Worm (Caenorhabditis elegans) whole organism, L1 larva: Measurements from ENCODE around the gene spat-1.

Source experiments
- C34B4.2 ChIP-seq: sonication (generic microtip); optimal IDR thresholded peaks from 2 replicates; lab custom pipeline; 2017; ENCODE audit warnings: mild to moderate bottlenecking, missing genetic modification characterization, missing compliant biosample characterization
- aly-2 ChIP-seq: fragments of 150-350 bp; optimal IDR thresholded peaks from 2 replicates; lab custom pipeline; 2014; ENCODE audit warnings: missing biosample characterization, missing genetic modification characterization
- blmp-1 ChIP-seq: fragments of 150-350 bp; optimal IDR thresholded peaks from 2 replicates; lab custom pipeline; 2014; ENCODE audit warnings: missing biosample characterization, missing genetic modification characterization
- ceh-8 ChIP-seq: fragments of 200-800 bp; sonication (Bioruptor generic); optimal IDR thresholded peaks from 2 replicates; lab custom pipeline; 2018; ENCODE audit warnings: mild to moderate bottlenecking, missing genetic modification characterization, moderate library complexity, missing compliant biosample characterization
- ces-1 ChIP-seq: fragments of 150-350 bp; optimal IDR thresholded peaks from 2 replicates; lab custom pipeline; 2014; ENCODE audit warnings: missing biosample characterization, missing genetic modification reagents, missing genetic modification characterization
- dsc-1 ChIP-seq: sonication (generic microtip); optimal IDR thresholded peaks from 2 replicates; lab custom pipeline; 2016; ENCODE audit warnings: mild to moderate bottlenecking, missing genetic modification characterization, missing compliant biosample characterization
- elt-2 ChIP-seq: sonication (generic microtip); optimal IDR thresholded peaks from 2 replicates; lab custom pipeline; 2016; ENCODE audit warnings: missing genetic modification characterization, mild to moderate bottlenecking, inconsistent platforms, missing compliant biosample characterization, missing genetic modification reagents
- elt-3 ChIP-seq, 6 experiments: fragments of 150-350 bp in 1 of 6; sonication (generic microtip); optimal IDR thresholded peaks; 2 replicates each; lab custom pipeline; 2017 to 2018; ENCODE audit warnings: missing biosample characterization in 6 of 6, missing genetic modification characterization in 6 of 6, inconsistent platforms in 1 of 6
- ets-5 ChIP-seq: fragments of 200-800 bp; sonication (Bioruptor generic); IDR thresholded peaks from 2 replicates; pipeline ENCODE4 v1.3.6; 2022; ENCODE audit warnings: missing genetic modification characterization, missing compliant biosample characterization
- fkh-10 ChIP-seq: sonication (generic microtip); optimal IDR thresholded peaks from 2 replicates; lab custom pipeline; 2017; ENCODE audit warnings: missing biosample characterization, missing genetic modification reagents, missing genetic modification characterization
- fkh-4 ChIP-seq: sonication (generic microtip); optimal IDR thresholded peaks from 2 replicates; lab custom pipeline; 2016; ENCODE audit warnings: missing compliant biosample characterization, missing genetic modification characterization, borderline replicate concordance
- grh-1 ChIP-seq: fragments of 200-800 bp; sonication (Bioruptor generic); IDR thresholded peaks from 2 replicates; pipeline ENCODE4 v1.3.6; 2022; ENCODE audit warnings: missing genetic modification reagents, missing genetic modification characterization, missing compliant biosample characterization
- hlh-17 ChIP-seq: fragments of 200-800 bp; sonication (Bioruptor generic); optimal IDR thresholded peaks from 2 replicates; lab custom pipeline; 2018; ENCODE audit warnings: missing genetic modification characterization, mild to moderate bottlenecking, missing compliant biosample characterization, moderate library complexity, borderline replicate concordance
- hlh-4 ChIP-seq: sonication (generic microtip); optimal IDR thresholded peaks from 2 replicates; lab custom pipeline; 2016; ENCODE audit warnings: mild to moderate bottlenecking, missing genetic modification characterization, missing compliant biosample characterization
- hpl-2 ChIP-seq: fragments of 150-350 bp; optimal IDR thresholded peaks from 2 replicates; lab custom pipeline; 2014; ENCODE audit warnings: missing biosample characterization, missing genetic modification reagents, missing genetic modification characterization
- irx-1 ChIP-seq: sonication (generic microtip); optimal IDR thresholded peaks from 2 replicates; lab custom pipeline; 2016; ENCODE audit warnings: missing genetic modification characterization, missing compliant biosample characterization
- lin-13 ChIP-seq: fragments of 150-350 bp; optimal IDR thresholded peaks from 2 replicates; lab custom pipeline; 2014; ENCODE audit warnings: missing biosample characterization, missing genetic modification reagents, missing genetic modification characterization
- lin-14 ChIP-seq: fragments of 200-800 bp; sonication (Bioruptor generic); optimal IDR thresholded peaks from 2 replicates; lab custom pipeline; 2018; ENCODE audit warnings: mild to moderate bottlenecking, missing genetic modification characterization, moderate library complexity, missing compliant biosample characterization
- lin-15B ChIP-seq: fragments of 150-350 bp; sonication (generic microtip); optimal IDR thresholded peaks from 3 replicates; lab custom pipeline; 2014; ENCODE audit warnings: missing biosample characterization, missing genetic modification characterization
- lin-39 ChIP-seq: fragments of 150-350 bp; optimal IDR thresholded peaks from 2 replicates; lab custom pipeline; 2014; ENCODE audit warnings: missing biosample characterization, missing genetic modification reagents, missing genetic modification characterization
- mdl-1 ChIP-seq, 2 experiments: fragments of 150-350 bp; optimal IDR thresholded peaks; 2 replicates each; lab custom pipeline; 2014 to 2017; ENCODE audit warnings: missing biosample characterization in 2 of 2, missing genetic modification characterization in 2 of 2, inconsistent platforms in 1 of 2
- mef-2 ChIP-seq: fragments of 150-350 bp; optimal IDR thresholded peaks from 2 replicates; lab custom pipeline; 2014; ENCODE audit warnings: missing biosample characterization, missing genetic modification characterization
- mep-1 ChIP-seq: fragments of 150-350 bp; optimal IDR thresholded peaks from 2 replicates; lab custom pipeline; 2014; ENCODE audit warnings: missing biosample characterization, missing genetic modification characterization
- nhr-19 ChIP-seq: fragments of 200-800 bp; sonication (Bioruptor generic); conservative IDR thresholded peaks from 2 replicates; pipeline ENCODE4 v1.3.6; 2022; ENCODE audit warnings: missing genetic modification characterization, missing compliant biosample characterization
- nhr-20 ChIP-seq: sonication (generic microtip); optimal IDR thresholded peaks from 2 replicates; lab custom pipeline; 2016; ENCODE audit warnings: mild to moderate bottlenecking, missing genetic modification characterization, missing compliant biosample characterization
- nhr-237 ChIP-seq: fragments of 150-350 bp; optimal IDR thresholded peaks from 2 replicates; lab custom pipeline; 2014; ENCODE audit warnings: missing biosample characterization, missing genetic modification characterization
- nhr-47 ChIP-seq: sonication (generic microtip); optimal IDR thresholded peaks from 2 replicates; lab custom pipeline; 2016; ENCODE audit warnings: mild to moderate bottlenecking, missing genetic modification characterization, moderate library complexity, missing compliant biosample characterization
- nhr-71 ChIP-seq: sonication (generic microtip); optimal IDR thresholded peaks from 2 replicates; lab custom pipeline; 2016; ENCODE audit warnings: mild to moderate bottlenecking, missing genetic modification characterization, moderate library complexity, missing compliant biosample characterization
- nhr-84 ChIP-seq: sonication (generic microtip); optimal IDR thresholded peaks from 2 replicates; lab custom pipeline; 2017; ENCODE audit warnings: missing biosample characterization, missing genetic modification characterization
- nhr-85 ChIP-seq: sonication (generic microtip); peaks from one replicate; lab custom pipeline; 2016; ENCODE audit warnings: missing genetic modification characterization, inconsistent platforms, missing compliant biosample characterization
- pax-3 ChIP-seq: fragments of 200-800 bp; sonication (Bioruptor generic); optimal IDR thresholded peaks from 2 replicates; lab custom pipeline; 2018; ENCODE audit warnings: mild to moderate bottlenecking, missing genetic modification characterization, moderate library complexity, missing compliant biosample characterization
- pqm-1 ChIP-seq: sonication (generic microtip); optimal IDR thresholded peaks from 3 replicates; lab custom pipeline; 2017; ENCODE audit warnings: missing biosample characterization, missing genetic modification characterization
- skn-1 ChIP-seq: fragments of 150-350 bp; optimal IDR thresholded peaks from 2 replicates; lab custom pipeline; 2014; ENCODE audit warnings: missing biosample characterization, missing genetic modification characterization
- snu-23 ChIP-seq: sonication (generic microtip); optimal IDR thresholded peaks from 2 replicates; lab custom pipeline; 2016; ENCODE audit warnings: missing genetic modification characterization, missing compliant biosample characterization
- sox-4 ChIP-seq: sonication (generic microtip); optimal IDR thresholded peaks from 2 replicates; lab custom pipeline; 2016; ENCODE audit warnings: missing genetic modification characterization, missing compliant biosample characterization
- sptf-1 ChIP-seq: fragments of 150-350 bp; optimal IDR thresholded peaks from 2 replicates; lab custom pipeline; 2014; ENCODE audit warnings: missing biosample characterization, missing genetic modification characterization
- sup-37 ChIP-seq: fragments of 200-800 bp; sonication (Bioruptor generic); optimal IDR thresholded peaks from 2 replicates; lab custom pipeline; 2018; ENCODE audit warnings: mild to moderate bottlenecking, missing genetic modification characterization, missing compliant biosample characterization
- swsn-7 ChIP-seq: sonication (generic microtip); optimal IDR thresholded peaks from 2 replicates; lab custom pipeline; 2016; ENCODE audit warnings: missing genetic modification characterization, missing compliant biosample characterization
- tbx-2 ChIP-seq: sonication (generic microtip); optimal IDR thresholded peaks from 2 replicates; lab custom pipeline; 2016; ENCODE audit warnings: missing genetic modification characterization, missing compliant biosample characterization
- unc-86 ChIP-seq: sonication (generic microtip); optimal IDR thresholded peaks from 2 replicates; lab custom pipeline; 2016; ENCODE audit warnings: missing genetic modification characterization, missing compliant biosample characterization
- xbp-1 ChIP-seq: sonication (generic microtip); optimal IDR thresholded peaks from 2 replicates; lab custom pipeline; 2016; ENCODE audit warnings: missing genetic modification characterization, missing compliant biosample characterization
- zag-1 ChIP-seq: fragments of 150-350 bp; optimal IDR thresholded peaks from 2 replicates; lab custom pipeline; 2014; ENCODE audit warnings: missing biosample characterization, missing genetic modification characterization
- zip-4 ChIP-seq: fragments of 200-800 bp; sonication (Bioruptor generic); optimal IDR thresholded peaks from 2 replicates; lab custom pipeline; 2018; ENCODE audit warnings: mild to moderate bottlenecking, missing genetic modification characterization, moderate library complexity, missing compliant biosample characterization
- ztf-11 ChIP-seq, 2 experiments: sonication (generic microtip); optimal IDR thresholded peaks; 2 replicates each; lab custom pipeline; 2016 to 2017; ENCODE audit warnings: missing genetic modification characterization in 2 of 2, missing biosample characterization in 1 of 2, missing compliant biosample characterization in 1 of 2
- ztf-4 ChIP-seq: fragments of 150-350 bp; optimal IDR thresholded peaks from 2 replicates; lab custom pipeline; 2014; ENCODE audit warnings: missing biosample characterization, missing genetic modification characterization

Gene spat-1

ce11 chrII:14492592-14493196 is 35.9 kb upstream of the spat-1 start:
- no peak for TF ChIP-seq nhr-85 (tag; lab: Kevin White, UChicago)
- TF ChIP-seq fkh-4 (tag; lab: Kevin White, UChicago) = no peak
- no peak for TF ChIP-seq grh-1 (GFP tag; lab: Robert Waterston, UW)
- TF ChIP-seq tbx-2 (tag; lab: Kevin White, UChicago) = no peak
- TF ChIP-seq mef-2 (tag; lab: Kevin White, UChicago) = no peak
- TF ChIP-seq lin-13 (GFP tag; lab: Kevin White, UChicago) = no peak
- no peak for TF ChIP-seq nhr-47 (tag; lab: Kevin White, UChicago)
- no peak for TF ChIP-seq hpl-2 (GFP tag; lab: Kevin White, UChicago)
- no peak for TF ChIP-seq hlh-17
- TF ChIP-seq hlh-4 (tag; lab: Kevin White, UChicago) = no peak
- no peak for TF ChIP-seq nhr-84 (tag; lab: Kevin White, UChicago)
- no peak for TF ChIP-seq irx-1 (tag; lab: Kevin White, UChicago)
- TF ChIP-seq ces-1 (GFP tag; lab: Kevin White, UChicago) = no peak
- TF ChIP-seq ceh-8 (GFP tag; lab: Kevin White, UChicago) = no peak
- no peak for TF ChIP-seq C34B4.2 (tag; lab: Kevin White, UChicago)
- no peak for TF ChIP-seq nhr-19 (GFP tag; lab: Robert Waterston, UW)

ce11 chrII:14494014-14494413 is 34.5 kb upstream of the spat-1 start:
- no peak for TF ChIP-seq sptf-1 (tag; lab: Kevin White, UChicago)
- TF ChIP-seq nhr-71 (tag; lab: Kevin White, UChicago) = no peak
- TF ChIP-seq xbp-1 (tag; lab: Kevin White, UChicago) = no peak
- TF ChIP-seq mdl-1 (tag; optimal IDR thresholded peaks at IDR 0.05; lab: Kevin White, UChicago) = no peak
- no peak for TF ChIP-seq lin-39 (tag; lab: Kevin White, UChicago)
- TF ChIP-seq, all 84 proteins: peak for 0

- TF ChIP-seq irx-1 (tag; lab: Kevin White, UChicago) (no peak), unc-86 (no peak)
These were observed 34.3 kb upstream of the spat-1 start, which contains the start of gene cysl-2 for ce11 chrII:14494414-14494463. TSS of gene cysl-2 (minus strand) at chrII:14494451.

DNA sequence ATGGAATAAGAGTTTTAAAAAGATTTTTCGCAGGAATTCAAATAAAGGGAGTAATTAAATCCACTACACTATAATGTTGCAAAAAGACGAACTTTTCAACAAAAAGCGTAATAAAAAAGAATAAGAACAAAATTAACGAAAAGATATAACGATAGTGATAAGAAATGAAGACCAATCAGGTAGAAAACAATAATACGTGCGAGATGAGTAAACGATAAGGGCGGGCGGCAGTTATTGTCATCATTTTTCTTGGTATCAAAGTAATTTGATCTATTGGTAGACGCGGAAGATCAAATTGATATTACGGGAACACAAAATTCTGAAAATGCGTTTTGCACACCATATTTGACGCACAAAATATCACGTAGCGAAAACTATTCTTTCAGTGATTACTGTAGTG is 34.1 kb upstream of the spat-1 start:
- no peak for TF ChIP-seq ceh-8 (GFP tag; lab: Kevin White, UChicago)
- no peak for TF ChIP-seq fkh-10 (GFP tag; lab: Kevin White, UChicago)
- no peak for TF ChIP-seq swsn-7 (tag; lab: Kevin White, UChicago)
- TF ChIP-seq grh-1 (GFP tag; lab: Robert Waterston, UW) = no peak
- TF ChIP-seq fkh-4 (tag; lab: Kevin White, UChicago) = no peak
- no peak for TF ChIP-seq hpl-2 (GFP tag; lab: Kevin White, UChicago)
- TF ChIP-seq ets-5 (GFP tag; lab: Robert Waterston, UW) = no peak
- peak in 1 of 6 experiments; percentile 2 for TF ChIP-seq elt-3 (tag; optimal IDR thresholded peaks at IDR 0.05; lab: Kevin White, UChicago)
- TF ChIP-seq pax-3 = no peak
- TF ChIP-seq hlh-4 (tag; lab: Kevin White, UChicago) = no peak
- TF ChIP-seq sox-4 = no peak
- no peak for TF ChIP-seq lin-15B (tag; lab: Kevin White, UChicago)
- TF ChIP-seq dsc-1 (tag; lab: Kevin White, UChicago) = no peak
- TF ChIP-seq ztf-4 (tag; lab: Kevin White, UChicago) = no peak
- no peak for TF ChIP-seq aly-2 (tag; lab: Kevin White, UChicago)
- peak; percentile 33 for TF ChIP-seq blmp-1
- no peak for TF ChIP-seq pqm-1 (tag; lab: Kevin White, UChicago)
- TF ChIP-seq lin-14 (GFP tag; lab: Kevin White, UChicago) = peak; percentile 19
- no peak for TF ChIP-seq zag-1 (tag; lab: Kevin White, UChicago)
- TF ChIP-seq nhr-85 (tag; lab: Kevin White, UChicago) = peak; percentile 76
- TF ChIP-seq nhr-20 (tag; lab: Kevin White, UChicago) = peak; percentile 2
- TF ChIP-seq mep-1 = no peak
- no peak for TF ChIP-seq nhr-237 (tag; lab: Kevin White, UChicago)
- TF ChIP-seq sup-37 = no peak
- no peak for TF ChIP-seq ces-1 (GFP tag; lab: Kevin White, UChicago)
- TF ChIP-seq snu-23 (GFP tag; lab: Kevin White, UChicago) = no peak
- no peak for TF ChIP-seq hlh-17
- no peak for TF ChIP-seq zip-4 (GFP tag; lab: Kevin White, UChicago)
- TF ChIP-seq elt-2 (tag; lab: Kevin White, UChicago) = peak; percentile 49
- TF ChIP-seq skn-1 = peak; percentile 30
- TF ChIP-seq ztf-11 (tag; optimal IDR thresholded peaks at IDR 0.05; lab: Kevin White, UChicago) = no peak
